Fruit fly (Drosophila melanogaster) whole organism, embryonic: ENCODE data around the gene bol.
A peak's percentile ranks its signal among the peaks of the same experiment; 100 is the strongest.

Experiments used
- Antp ChIP-seq: fragments of 200-800 bp; sonication (Bioruptor generic); optimal IDR thresholded peaks from 3 replicates; lab custom pipeline; 2016; ENCODE audit warnings: missing biosample characterization, missing genetic modification characterization
- B-H2 ChIP-seq: fragments of 200-800 bp; sonication (Bioruptor generic); optimal IDR thresholded peaks from 2 replicates; lab custom pipeline; 2018; ENCODE audit warnings: missing biosample characterization, mild to moderate bottlenecking, missing genetic modification characterization
- Bgb ChIP-seq: fragments of 200-800 bp; sonication (Bioruptor generic); IDR thresholded peaks from 2 replicates; pipeline ENCODE4 v1.3.6; 2022; ENCODE audit warnings: missing biosample characterization, missing genetic modification characterization; ENCODE audit not compliant: partially characterized antibody
- CG10147 ChIP-seq: fragments of 200-800 bp; sonication (Bioruptor generic); optimal IDR thresholded peaks from 2 replicates; lab custom pipeline; 2019; ENCODE audit warnings: missing biosample characterization, mild to moderate bottlenecking, missing genetic modification characterization, moderate library complexity
- CG10979 ChIP-seq: fragments of 200-800 bp; sonication (Bioruptor generic); optimal IDR thresholded peaks from 2 replicates; lab custom pipeline; 2018; ENCODE audit warnings: missing biosample characterization, mild to moderate bottlenecking, missing genetic modification characterization, moderate library complexity
- CG11504 ChIP-seq: fragments of 200-800 bp; sonication (Bioruptor generic); optimal IDR thresholded peaks from 3 replicates; lab custom pipeline; 2019; ENCODE audit warnings: missing biosample characterization, mild to moderate bottlenecking, missing genetic modification characterization, moderate library complexity
- CG12071 ChIP-seq: fragments of 200-800 bp; sonication (Bioruptor generic); optimal IDR thresholded peaks from 3 replicates; lab custom pipeline; 2018; ENCODE audit warnings: missing biosample characterization, mild to moderate bottlenecking, missing genetic modification characterization
- CG12104 ChIP-seq: fragments of 200-800 bp; sonication (Bioruptor generic); optimal IDR thresholded peaks from 3 replicates; lab custom pipeline; 2016; ENCODE audit warnings: missing biosample characterization, missing genetic modification characterization
- CG15514 ChIP-seq: fragments of 200-800 bp; sonication (Bioruptor generic); optimal IDR thresholded peaks from 3 replicates; lab custom pipeline; 2017; ENCODE audit warnings: missing biosample characterization, missing genetic modification characterization, mild to moderate bottlenecking, moderate library complexity, missing genetic modification reagents
- CG18011 ChIP-seq: fragments of 200-800 bp; sonication (Bioruptor generic); optimal IDR thresholded peaks from 2 replicates; lab custom pipeline; 2017; ENCODE audit warnings: missing biosample characterization, missing genetic modification characterization, mild to moderate bottlenecking, moderate library complexity, missing genotype
- CG18476 ChIP-seq: fragments of 200-800 bp; sonication (Bioruptor generic); optimal IDR thresholded peaks from 2 replicates; lab custom pipeline; 2016; ENCODE audit warnings: missing biosample characterization, mild to moderate bottlenecking, missing genetic modification characterization
- CG18599 ChIP-seq: fragments of 200-800 bp; sonication (Bioruptor generic); optimal IDR thresholded peaks from 3 replicates; lab custom pipeline; 2017; ENCODE audit warnings: missing biosample characterization, missing genetic modification characterization, mild to moderate bottlenecking, moderate library complexity, missing genetic modification reagents
- CG2120 ChIP-seq: fragments of 200-800 bp; sonication (Bioruptor generic); optimal IDR thresholded peaks from 3 replicates; lab custom pipeline; 2016; ENCODE audit warnings: missing biosample characterization, missing genetic modification characterization
- CG32532 ChIP-seq: fragments of 200-800 bp; sonication (Bioruptor generic); IDR thresholded peaks from 2 replicates; pipeline ENCODE4 v1.3.6; 2022; ENCODE audit warnings: missing biosample characterization, missing genetic modification characterization
- CG4282 ChIP-seq: fragments of 200-800 bp; sonication (Bioruptor generic); optimal IDR thresholded peaks from 2 replicates; lab custom pipeline; 2016; ENCODE audit warnings: missing biosample characterization, missing genetic modification characterization
- CG4360 ChIP-seq: fragments of 200-800 bp; sonication (Bioruptor generic); IDR thresholded peaks from 2 replicates; pipeline ENCODE4 v1.3.6; 2022; ENCODE audit warnings: missing biosample characterization, missing genetic modification characterization
- CG6683 ChIP-seq: fragments of 200-800 bp; sonication (Bioruptor generic); optimal IDR thresholded peaks from 2 replicates; lab custom pipeline; 2017; ENCODE audit warnings: missing biosample characterization, mild to moderate bottlenecking, missing genetic modification characterization, missing genetic modification reagents
- CG6765 ChIP-seq: fragments of 200-800 bp; sonication (Bioruptor generic); optimal IDR thresholded peaks from 3 replicates; lab custom pipeline; 2017; ENCODE audit warnings: missing biosample characterization, mild to moderate bottlenecking, missing genetic modification characterization
- CG6791 ChIP-seq: fragments of 200-800 bp; sonication (Bioruptor generic); IDR thresholded peaks from 3 replicates; pipeline ENCODE4 v1.3.6; 2022; ENCODE audit warnings: missing biosample characterization, missing genetic modification characterization; ENCODE audit not compliant: partially characterized antibody
- CG7963 ChIP-seq: fragments of 200-800 bp; sonication (Bioruptor generic); IDR thresholded peaks from 3 replicates; pipeline ENCODE4 v1.3.6; 2022; ENCODE audit warnings: missing biosample characterization, missing genetic modification characterization; ENCODE audit not compliant: partially characterized antibody
- CG7987 ChIP-seq: fragments of 200-800 bp; sonication (Bioruptor generic); optimal IDR thresholded peaks from 2 replicates; lab custom pipeline; 2018; ENCODE audit warnings: missing biosample characterization, mild to moderate bottlenecking, missing genetic modification characterization, moderate library complexity
- CkIIα-i1 ChIP-seq: fragments of 200-800 bp; sonication (Bioruptor generic); IDR thresholded peaks from 2 replicates; pipeline ENCODE4 v1.3.6; 2022; ENCODE audit warnings: missing biosample characterization, missing genetic modification characterization
- Deaf1 ChIP-seq: fragments of 200-800 bp; optimal IDR thresholded peaks from 3 replicates; lab custom pipeline; 2019; ENCODE audit warnings: missing biosample characterization, mild to moderate bottlenecking, missing genetic modification characterization, moderate library complexity
- GATAe ChIP-seq: fragments of 200-800 bp; sonication (Bioruptor generic); conservative IDR thresholded peaks from 2 replicates; pipeline ENCODE4 v1.3.6; 2022; ENCODE audit warnings: missing biosample characterization, missing genetic modification characterization
- Hmr ChIP-seq: fragments of 200-800 bp; sonication (Bioruptor generic); optimal IDR thresholded peaks from 3 replicates; lab custom pipeline; 2017; ENCODE audit warnings: mild to moderate bottlenecking, missing biosample characterization, missing genetic modification reagents, missing genetic modification characterization
- Med ChIP-seq: fragments of 200-800 bp; sonication (Bioruptor generic); peaks from one replicate; lab custom pipeline; 2016; ENCODE audit warnings: missing biosample characterization, missing genetic modification characterization, mild to moderate bottlenecking, inconsistent platforms, moderate library complexity
- TFAM ChIP-seq: fragments of 200-800 bp; sonication (Bioruptor generic); optimal IDR thresholded peaks from 2 replicates; lab custom pipeline; 2017; ENCODE audit warnings: missing biosample characterization, missing genetic modification characterization, inconsistent platforms
- Vsx1 ChIP-seq: fragments of 200-800 bp; sonication (Bioruptor generic); optimal IDR thresholded peaks from 2 replicates; lab custom pipeline; 2017; ENCODE audit warnings: missing biosample characterization, mild to moderate bottlenecking, missing genetic modification characterization, missing genetic modification reagents
- bcd ChIP-seq: fragments of 200-800 bp; sonication (Bioruptor generic); optimal IDR thresholded peaks from 2 replicates; lab custom pipeline; 2017; ENCODE audit warnings: missing biosample characterization, mild to moderate bottlenecking, missing genetic modification characterization
- cas ChIP-seq: fragments of 200-800 bp; sonication (Bioruptor generic); IDR thresholded peaks from 2 replicates; pipeline ENCODE4 v1.3.6; 2022; ENCODE audit warnings: missing biosample characterization, missing genetic modification characterization
- ci ChIP-seq: fragments of 200-800 bp; sonication (Bioruptor generic); IDR thresholded peaks from 3 replicates; pipeline ENCODE4 v1.3.6; 2022; ENCODE audit warnings: missing biosample characterization, missing genetic modification characterization
- da ChIP-seq: fragments of 200-800 bp; sonication (Bioruptor generic); optimal IDR thresholded peaks from 2 replicates; lab custom pipeline; 2016; ENCODE audit warnings: missing biosample characterization, missing genetic modification characterization
- fru ChIP-seq: fragments of >200 bp; optimal IDR thresholded peaks from 2 replicates; lab custom pipeline; 2017
- gcm ChIP-seq: fragments of 200-800 bp; sonication (Bioruptor generic); optimal IDR thresholded peaks from 2 replicates; lab custom pipeline; 2019; ENCODE audit warnings: missing biosample characterization, mild to moderate bottlenecking, missing genetic modification characterization, moderate library complexity
- gro ChIP-seq: fragments of 200-800 bp; sonication (Bioruptor generic); optimal IDR thresholded peaks from 2 replicates; lab custom pipeline; 2016; ENCODE audit warnings: missing biosample characterization, missing genetic modification characterization
- gsb-n ChIP-seq: fragments of 200-800 bp; sonication (Bioruptor generic); optimal IDR thresholded peaks from 3 replicates; lab custom pipeline; 2018; ENCODE audit warnings: missing biosample characterization, mild to moderate bottlenecking, missing genetic modification characterization
- knrl ChIP-seq: fragments of 200-800 bp; sonication (Bioruptor generic); IDR thresholded peaks from 3 replicates; pipeline ENCODE4 v1.3.6; 2022; ENCODE audit warnings: missing biosample characterization, missing genetic modification characterization; ENCODE audit not compliant: partially characterized antibody
- onecut ChIP-seq: fragments of 200-800 bp; sonication (Bioruptor generic); IDR thresholded peaks from 2 replicates; pipeline ENCODE4 v1.3.6; 2022; ENCODE audit warnings: missing biosample characterization, missing genetic modification characterization
- org-1 ChIP-seq: fragments of 200-800 bp; sonication (Bioruptor generic); optimal IDR thresholded peaks from 2 replicates; lab custom pipeline; 2017; ENCODE audit warnings: missing biosample characterization, missing genetic modification characterization
- pho ChIP-seq: fragments of 200-800 bp; sonication (Bioruptor generic); optimal IDR thresholded peaks from 2 replicates; lab custom pipeline; 2016; ENCODE audit warnings: missing biosample characterization, missing genetic modification characterization
- pita ChIP-seq: fragments of 200-800 bp; sonication (Bioruptor generic); optimal IDR thresholded peaks from 2 replicates; lab custom pipeline; 2017; ENCODE audit warnings: missing biosample characterization, mild to moderate bottlenecking, missing genetic modification characterization
- pnt ChIP-seq: fragments of 200-800 bp; sonication (Bioruptor generic); optimal IDR thresholded peaks from 3 replicates; lab custom pipeline; 2016; ENCODE audit warnings: missing biosample characterization, missing genetic modification characterization
- pros ChIP-seq: fragments of 200-800 bp; sonication (Bioruptor generic); optimal IDR thresholded peaks from 3 replicates; lab custom pipeline; 2019; ENCODE audit warnings: missing biosample characterization, mild to moderate bottlenecking, missing genetic modification characterization, moderate library complexity
- pum ChIP-seq: fragments of 200-800 bp; sonication (Bioruptor generic); optimal IDR thresholded peaks from 2 replicates; lab custom pipeline; 2016; ENCODE audit warnings: missing biosample characterization, missing genetic modification characterization
- rib ChIP-seq: fragments of 200-800 bp; sonication (Bioruptor generic); IDR thresholded peaks from 2 replicates; pipeline ENCODE4 v1.3.6; 2022; ENCODE audit warnings: missing biosample characterization, missing genetic modification characterization
- sens ChIP-seq: fragments of 200-800 bp; sonication (Bioruptor generic); peaks from one replicate; lab custom pipeline; 2016; ENCODE audit warnings: missing biosample characterization, missing genetic modification characterization
- stc ChIP-seq: fragments of 200-800 bp; sonication (Bioruptor generic); IDR thresholded peaks from 2 replicates; pipeline ENCODE4 v1.3.6; 2022; ENCODE audit warnings: missing biosample characterization, missing genetic modification characterization
- tgo ChIP-seq: fragments of 200-800 bp; sonication (Bioruptor generic); IDR thresholded peaks from 3 replicates; pipeline ENCODE4 v1.3.6; 2022; ENCODE audit warnings: missing biosample characterization, missing genetic modification characterization
- tio ChIP-seq: fragments of 200-800 bp; sonication (Bioruptor generic); optimal IDR thresholded peaks from 2 replicates; lab custom pipeline; 2017; ENCODE audit warnings: missing biosample characterization, missing genetic modification characterization, inconsistent platforms
- zfh1 ChIP-seq: fragments of 200-800 bp; sonication (Bioruptor generic); IDR thresholded peaks from 3 replicates; pipeline ENCODE4 v1.3.6; 2022; ENCODE audit warnings: missing biosample characterization, missing genetic modification characterization

The bol gene

dm6 chr3L:9054822-9055407 lies 79.3 kb downstream of the bol start (continued):
- no peak for TF ChIP-seq CG4360 (GFP tag; lab: Robert Waterston, UW)
- TF ChIP-seq pnt (GFP tag; lab: Kevin White, UChicago), result no peak
- no peak for TF ChIP-seq Hmr (GFP tag; lab: Kevin White, UChicago)
- TF ChIP-seq knrl (GFP tag; lab: Robert Waterston, UW), result peak; percentile 63
- TF ChIP-seq zfh1, result no peak
- TF ChIP-seq CG6791 (GFP tag; lab: Robert Waterston, UW), result peak; percentile 63; the same call in 2 of the 3 replicates
- no peak for TF ChIP-seq CG10979 (tag; lab: Kevin White, UChicago)
- no peak for TF ChIP-seq CG15514 (GFP tag; lab: Kevin White, UChicago)
- TF ChIP-seq Med (GFP tag; lab: Kevin White, UChicago), result peak; percentile 59
- no peak for TF ChIP-seq fru (lab: Kevin White, UChicago)
- no peak for TF ChIP-seq CG10147 (GFP tag; lab: Kevin White, UChicago)
- TF ChIP-seq CG6683 (GFP tag; lab: Kevin White, UChicago), result no peak
- peak; percentile 56 for TF ChIP-seq sens (GFP tag; lab: Kevin White, UChicago)
- no peak for TF ChIP-seq pum (GFP tag; lab: Kevin White, UChicago)
- TF ChIP-seq rib (GFP tag; lab: Robert Waterston, UW), result no peak
- TF ChIP-seq CG2120 (GFP tag; lab: Kevin White, UChicago), result no peak
- TF ChIP-seq da (GFP tag; lab: Kevin White, UChicago), result no peak
- no peak for TF ChIP-seq bcd (GFP tag; lab: Kevin White, UChicago)
- TF ChIP-seq TFAM (GFP tag; lab: Kevin White, UChicago), result no peak
- TF ChIP-seq CG18011 (GFP tag; lab: Kevin White, UChicago), result no peak
- TF ChIP-seq tgo (GFP tag; lab: Robert Waterston, UW), result no peak
- TF ChIP-seq GATAe (GFP tag; lab: Robert Waterston, UW), result no peak
- no peak for TF ChIP-seq stc (GFP tag; lab: Robert Waterston, UW)
- peak; percentile 16 for TF ChIP-seq pita (GFP tag; lab: Kevin White, UChicago)
- TF ChIP-seq CG11504 (tag; lab: Kevin White, UChicago), result no peak
- no peak for TF ChIP-seq org-1
- TF ChIP-seq CG4282, result no peak
- 0 out of 3 replicates have a peak, but pooled peaks have one; percentile 32 for TF ChIP-seq ci (GFP tag; lab: Robert Waterston, UW)
- TF ChIP-seq Antp (GFP tag; lab: Kevin White, UChicago), result no peak
- no peak for TF ChIP-seq CG18599
- TF ChIP-seq Bgb (GFP tag; lab: Robert Waterston, UW), result peak; percentile 73

DNA sequence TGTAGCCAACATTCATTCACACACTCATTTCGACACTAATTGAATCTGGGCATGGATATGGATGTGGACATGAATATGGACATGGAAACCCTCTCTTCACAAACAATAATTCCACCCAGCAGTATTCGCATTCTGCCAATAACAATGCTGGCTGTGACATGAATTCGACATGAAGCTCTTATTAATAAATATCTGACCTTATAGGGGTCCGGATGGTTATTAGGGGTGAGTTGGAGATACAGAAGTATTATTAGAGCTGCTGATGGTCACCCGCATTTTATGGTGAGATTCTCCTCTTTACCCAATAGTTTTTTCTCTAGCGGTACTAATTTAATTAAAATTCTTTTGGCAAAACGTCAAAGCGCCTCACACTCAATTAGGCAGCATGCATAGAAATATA lies 80.0 kb downstream of the bol start:
- TF ChIP-seq cas (no peak), gro (GFP tag; lab: Kevin White, UChicago) (no peak), CG32532 (GFP tag; lab: Robert Waterston, UW) (no peak), pros (GFP tag; lab: Kevin White, UChicago) (peak; percentile 56), pho (no peak), CG18476 (GFP tag; lab: Kevin White, UChicago) (no peak), Vsx1 (GFP tag; lab: Kevin White, UChicago) (no peak), B-H2 (no peak), CG12104 (GFP tag; lab: Kevin White, UChicago) (no peak), gcm (peak; percentile 97), CG12071 (no peak), gsb-n (peak; percentile 41), sens (GFP tag; lab: Kevin White, UChicago) (no peak), CG6765 (GFP tag; lab: Kevin White, UChicago) (no peak), CG6791 (GFP tag; lab: Robert Waterston, UW) (no peak), CG11504 (tag; lab: Kevin White, UChicago) (no peak), tio (no peak), Deaf1 (tag; lab: Kevin White, UChicago) (no peak), CkIIα-i1 (GFP tag; lab: Robert Waterston, UW) (no peak), CG7987 (GFP tag; lab: Kevin White, UChicago) (no peak), onecut (GFP tag; lab: Robert Waterston, UW) (no peak), CG7963 (GFP tag; lab: Robert Waterston, UW) (no peak)
